Fruit fly (Drosophila melanogaster): ENCODE results near the gene CG4259.
A peak's percentile ranks its signal among the peaks of the same experiment; 100 is the strongest.

The CG4259 gene

dm6 chr2L:2175090-2175830 is 46.2 kb upstream of the CG4259 start (continued):
- TF ChIP-seq MBD-R2 (GFP tag; IDR thresholded peaks at IDR 0.05) = 0 out of 2 replicates have a peak, but pooled peaks have one; percentile 3
- no peak for TF ChIP-seq CG10654 (GFP tag; optimal IDR thresholded peaks at IDR 0.05)
- no peak for TF ChIP-seq NC2α (GFP tag; optimal IDR thresholded peaks at IDR 0.05)
- no peak for TF ChIP-seq Usf (GFP tag; optimal IDR thresholded peaks at IDR 0.05)
- no peak for TF ChIP-seq bigmax (GFP tag; optimal IDR thresholded peaks at IDR 0.05)
- TF ChIP-seq Dp (GFP tag; optimal IDR thresholded peaks at IDR 0.05) = no peak
- TF ChIP-seq CG13624 (GFP tag; optimal IDR thresholded peaks at IDR 0.05) = no peak
- TF ChIP-seq vvl (GFP tag; IDR thresholded peaks at IDR 0.05) = peak; percentile 58
- TF ChIP-seq row (GFP tag; IDR thresholded peaks at IDR 0.05) = 0 out of 3 replicates have a peak, but pooled peaks have one; percentile 8
- no peak for TF ChIP-seq CG6689 (GFP tag; IDR thresholded peaks at IDR 0.05)
- TF ChIP-seq CG32767 (GFP tag; IDR thresholded peaks at IDR 0.05) = no peak
- no peak for TF ChIP-seq lov (optimal IDR thresholded peaks at IDR 0.05)
- no peak for TF ChIP-seq lov (GFP tag; IDR thresholded peaks at IDR 0.05)
- TF ChIP-seq corto (GFP tag; optimal IDR thresholded peaks at IDR 0.05) = no peak
- no peak for TF ChIP-seq Xbp1 (GFP tag; optimal IDR thresholded peaks at IDR 0.05)
- TF ChIP-seq Spps (tag; optimal IDR thresholded peaks at IDR 0.05) = no peak
- no peak for TF ChIP-seq Ada2b (GFP tag; IDR thresholded peaks at IDR 0.05)
- TF ChIP-seq peb (GFP tag; IDR thresholded peaks at IDR 0.05) = no peak
- no peak for TF ChIP-seq exex (tag; optimal IDR thresholded peaks at IDR 0.05)
- no peak for TF ChIP-seq CG1792 (GFP tag; optimal IDR thresholded peaks at IDR 0.05)
- TF ChIP-seq CG31441 (GFP tag; IDR thresholded peaks at IDR 0.05) = no peak
- peak; percentile 74 for TF ChIP-seq CG9437 (GFP tag; optimal IDR thresholded peaks at IDR 0.05)
- TF ChIP-seq klu (GFP tag; IDR thresholded peaks at IDR 0.05) = no peak
- TF ChIP-seq NFAT (GFP tag; IDR thresholded peaks at IDR 0.05) = no peak
- peak; percentile 33; the same call in 1 of the 2 replicates for TF ChIP-seq rib (GFP tag; IDR thresholded peaks at IDR 0.05)
- no peak for TF ChIP-seq ERR (GFP tag; optimal IDR thresholded peaks at IDR 0.05)
- no peak for TF ChIP-seq psq (GFP tag; optimal IDR thresholded peaks at IDR 0.05)
- TF ChIP-seq CG15269 (tag; optimal IDR thresholded peaks at IDR 0.05) = no peak
- no peak for TF ChIP-seq zfh1 (GFP tag; IDR thresholded peaks at IDR 0.05)
- TF ChIP-seq CG18619 (GFP tag; optimal IDR thresholded peaks at IDR 0.05) = no peak
- no peak for TF ChIP-seq Hr39 (optimal IDR thresholded peaks at IDR 0.05)
- TF ChIP-seq GATAe (GFP tag; conservative IDR thresholded peaks at IDR 0.05) = no peak
- TF ChIP-seq Aef1 (GFP tag; IDR thresholded peaks at IDR 0.05) = peak; percentile 22; the same call in 1 of the 3 replicates
- no peak for TF ChIP-seq CG2116 (GFP tag; optimal IDR thresholded peaks at IDR 0.05)
- no peak for TF ChIP-seq CG6813 (GFP tag; optimal IDR thresholded peaks at IDR 0.05)
- no peak for TF ChIP-seq CG15601 (tag; optimal IDR thresholded peaks at IDR 0.05)
- TF ChIP-seq cad (GFP tag; optimal IDR thresholded peaks at IDR 0.05) = no peak
- peak; percentile 18 for TF ChIP-seq CG4707 (GFP tag; optimal IDR thresholded peaks at IDR 0.05)
- no peak for TF ChIP-seq Ets97D (GFP tag; optimal IDR thresholded peaks at IDR 0.05)
- no peak for TF ChIP-seq PHDP (tag; optimal IDR thresholded peaks at IDR 0.05)
- TF ChIP-seq D (optimal IDR thresholded peaks at IDR 0.05) = no peak
- TF ChIP-seq D (GFP tag; optimal IDR thresholded peaks at IDR 0.05) = no peak
- TF ChIP-seq hkb (optimal IDR thresholded peaks at IDR 0.05) = no peak
- TF ChIP-seq hkb (GFP tag; IDR thresholded peaks at IDR 0.05) = no peak
- TF ChIP-seq gro (GFP tag; optimal IDR thresholded peaks at IDR 0.05) = no peak
- TF ChIP-seq sc (optimal IDR thresholded peaks at IDR 0.05) = no peak
- no peak for TF ChIP-seq sc (GFP tag; optimal IDR thresholded peaks at IDR 0.05)
- TF ChIP-seq CG10274 (GFP tag; optimal IDR thresholded peaks at IDR 0.05) = no peak
- no peak for TF ChIP-seq nau (GFP tag; optimal IDR thresholded peaks at IDR 0.05)
- no peak for TF ChIP-seq Hsf (GFP tag; optimal IDR thresholded peaks at IDR 0.05)
- no peak for TF ChIP-seq pzg (GFP tag; optimal IDR thresholded peaks at IDR 0.05)
- TF ChIP-seq Sry-δ (GFP tag; optimal IDR thresholded peaks at IDR 0.05) = no peak
- no peak for TF ChIP-seq HLH54F (GFP tag; optimal IDR thresholded peaks at IDR 0.05)
